Worm (Caenorhabditis elegans) whole organism, young adult: ENCODE results near the gene bre-1.
A peak's percentile ranks its signal among the peaks of the same experiment; 100 is the strongest.
"Not testable (repeated sequence)": the region's sequence is repeated elsewhere in the genome, so short reads cannot be mapped to it uniquely, and the experiment has no call there.

Experiments
- B0261.1 ChIP-seq: sonication (generic microtip); optimal IDR thresholded peaks from 2 replicates; lab custom pipeline; 2016; ENCODE audit warnings: mild to moderate bottlenecking, missing genetic modification characterization, moderate library complexity, missing compliant biosample characterization
- F57A8.1 ChIP-seq: fragments of 200-800 bp; sonication (Bioruptor generic); optimal IDR thresholded peaks from 2 replicates; lab custom pipeline; 2018; ENCODE audit warnings: mild to moderate bottlenecking, missing genetic modification characterization, moderate library complexity, missing compliant biosample characterization
- K12H6.12 ChIP-seq: fragments of 200-800 bp; sonication (Bioruptor generic); optimal IDR thresholded peaks from 2 replicates; lab custom pipeline; 2018; ENCODE audit warnings: mild to moderate bottlenecking, missing genetic modification characterization, missing compliant biosample characterization
- Y53G8AR.9 ChIP-seq: fragments of 200-800 bp; sonication (Bioruptor generic); conservative IDR thresholded peaks from 2 replicates; pipeline ENCODE4 v1.3.6; 2022; ENCODE audit warnings: missing genetic modification reagents, missing genetic modification characterization, missing compliant biosample characterization
- Y56A3A.18 ChIP-seq: fragments of 200-800 bp; sonication (Bioruptor generic); IDR thresholded peaks from 2 replicates; pipeline ENCODE4 v1.3.6; 2022; ENCODE audit warnings: missing genetic modification reagents, missing genetic modification characterization, missing compliant biosample characterization
- ZK185.1 ChIP-seq: sonication (generic microtip); optimal IDR thresholded peaks from 2 replicates; lab custom pipeline; 2016; ENCODE audit warnings: mild to moderate bottlenecking, missing genetic modification characterization, missing compliant biosample characterization; ENCODE audit not compliant: poor library complexity, severe bottlenecking
- ama-1 ChIP-seq, 3 experiments: fragments of 150-350 bp in 1 of 3; sonication (generic microtip) in 2 of 3; optimal IDR thresholded peaks; 2 replicates each; lab custom pipeline; 2014 to 2018; ENCODE audit warnings: missing biosample characterization in 2 of 3, missing genetic modification characterization in 2 of 3, missing genetic modification reagents in 2 of 3
- aptf-3 ChIP-seq: fragments of 200-800 bp; sonication (Bioruptor generic); IDR thresholded peaks from 2 replicates; pipeline ENCODE4 v1.3.6; 2022; ENCODE audit warnings: missing genetic modification characterization, missing compliant biosample characterization
- atf-7 ChIP-seq: sonication (generic microtip); optimal IDR thresholded peaks from 2 replicates; lab custom pipeline; 2017; ENCODE audit warnings: mild to moderate bottlenecking, missing genetic modification characterization, missing compliant biosample characterization
- attf-3 ChIP-seq: fragments of 200-800 bp; sonication (Bioruptor generic); conservative IDR thresholded peaks from 2 replicates; pipeline ENCODE4 v1.3.6; 2022; ENCODE audit warnings: missing genetic modification reagents, missing genetic modification characterization, missing compliant biosample characterization
- bed-1 ChIP-seq: fragments of 200-800 bp; sonication (Bioruptor generic); IDR thresholded peaks from 2 replicates; pipeline ENCODE4 v1.3.6; 2022; ENCODE audit warnings: missing genetic modification reagents, missing genetic modification characterization, missing compliant biosample characterization
- cebp-1 ChIP-seq, 2 experiments: fragments of 200-800 bp in 1 of 2; sonication (Bioruptor generic) in 1 of 2; sonication (generic microtip) in 1 of 2; IDR thresholded peaks in 1 of 2; optimal IDR thresholded peaks in 1 of 2; 2 replicates each; pipeline versions ENCODE4 v1.3.6 to Lab custom; 2017 to 2022; ENCODE audit warnings: missing compliant biosample characterization in 2 of 2, missing genetic modification characterization in 2 of 2, mild to moderate bottlenecking in 1 of 2, missing genetic modification reagents in 1 of 2, moderate library complexity in 1 of 2
- cebp-2 ChIP-seq: fragments of 200-800 bp; sonication (Bioruptor generic); IDR thresholded peaks from 2 replicates; pipeline ENCODE4 v1.3.6; 2022; ENCODE audit warnings: missing genetic modification characterization, missing compliant biosample characterization
- ceh-40 ChIP-seq: fragments of 200-800 bp; sonication (Bioruptor generic); IDR thresholded peaks from 2 replicates; pipeline ENCODE4 v1.3.6; 2022; ENCODE audit warnings: missing genetic modification characterization, missing compliant biosample characterization
- ceh-91 ChIP-seq: fragments of 200-800 bp; sonication (Bioruptor generic); IDR thresholded peaks from 2 replicates; pipeline ENCODE4 v1.3.6; 2022; ENCODE audit warnings: missing genetic modification reagents, missing genetic modification characterization, missing compliant biosample characterization
- dpff-1 ChIP-seq: sonication (generic microtip); optimal IDR thresholded peaks from 2 replicates; lab custom pipeline; 2017; ENCODE audit warnings: mild to moderate bottlenecking, missing genetic modification characterization, missing compliant biosample characterization
- efl-1 ChIP-seq: fragments of 150-350 bp; optimal IDR thresholded peaks from 2 replicates; lab custom pipeline; 2014; ENCODE audit warnings: missing biosample characterization, missing genetic modification reagents, missing genetic modification characterization
- hlh-26 ChIP-seq: fragments of 200-800 bp; sonication (Bioruptor generic); conservative IDR thresholded peaks from 2 replicates; pipeline ENCODE4 v1.3.6; 2022; ENCODE audit warnings: missing genetic modification reagents, missing genetic modification characterization, missing compliant biosample characterization
- hsf-1 ChIP-seq: fragments of 200-800 bp; sonication (Bioruptor generic); IDR thresholded peaks from 2 replicates; pipeline ENCODE4 v1.3.6; 2022; ENCODE audit warnings: missing genetic modification reagents, missing genetic modification characterization, missing compliant biosample characterization
- let-607 ChIP-seq, 2 experiments: fragments of 200-800 bp in 1 of 2; sonication (Bioruptor generic) in 1 of 2; sonication (generic microtip) in 1 of 2; optimal IDR thresholded peaks; 2 replicates each; lab custom pipeline; 2016 to 2018; ENCODE audit warnings: mild to moderate bottlenecking in 2 of 2, missing compliant biosample characterization in 2 of 2, missing genetic modification characterization in 2 of 2, moderate library complexity in 2 of 2, missing genotype in 1 of 2
- lin-26 ChIP-seq: fragments of 200-800 bp; sonication (Bioruptor generic); IDR thresholded peaks from 2 replicates; pipeline ENCODE4 v1.3.6; 2022; ENCODE audit warnings: missing genetic modification reagents, missing genetic modification characterization, missing compliant biosample characterization
- lin-40 ChIP-seq: sonication (generic microtip); optimal IDR thresholded peaks from 2 replicates; lab custom pipeline; 2016; ENCODE audit warnings: missing genetic modification characterization, mild to moderate bottlenecking, missing compliant biosample characterization, missing genotype, missing genetic modification reagents
- nfyb-1 ChIP-seq: fragments of 200-800 bp; sonication (Bioruptor generic); IDR thresholded peaks from 2 replicates; pipeline ENCODE4 v1.3.6; 2022; ENCODE audit warnings: missing genetic modification reagents, missing genetic modification characterization, missing compliant biosample characterization
- nhr-120 ChIP-seq: fragments of 200-800 bp; sonication (Bioruptor generic); IDR thresholded peaks from 2 replicates; pipeline ENCODE4 v1.3.6; 2022; ENCODE audit warnings: missing genetic modification characterization, missing compliant biosample characterization
- nhr-179 ChIP-seq: sonication (generic microtip); optimal IDR thresholded peaks from 2 replicates; lab custom pipeline; 2016; ENCODE audit warnings: mild to moderate bottlenecking, missing genetic modification characterization, missing compliant biosample characterization
- nhr-80 ChIP-seq: sonication (generic microtip); optimal IDR thresholded peaks from 2 replicates; lab custom pipeline; 2016; ENCODE audit warnings: missing genetic modification characterization, missing compliant biosample characterization
- rcor-1 ChIP-seq: fragments of 200-800 bp; sonication (Bioruptor generic); IDR thresholded peaks from 2 replicates; pipeline ENCODE4 v1.3.6; 2022; ENCODE audit warnings: missing genetic modification reagents, missing genetic modification characterization, missing compliant biosample characterization
- repo-1 ChIP-seq: sonication (generic microtip); optimal IDR thresholded peaks from 2 replicates; lab custom pipeline; 2017; ENCODE audit warnings: mild to moderate bottlenecking, missing genetic modification characterization, missing compliant biosample characterization
- rpc-1 ChIP-seq, 2 experiments: fragments of 150-350 bp in 1 of 2; sonication (generic microtip) in 1 of 2; optimal IDR thresholded peaks; 2 replicates each; lab custom pipeline; 2014 to 2018; ENCODE audit warnings: missing biosample characterization in 1 of 2, missing genetic modification characterization in 1 of 2, missing genetic modification reagents in 1 of 2, missing genotype in 1 of 2
- tbp1 ChIP-seq: fragments of 200-800 bp; sonication (Bioruptor generic); optimal IDR thresholded peaks from 2 replicates; lab custom pipeline; 2018; ENCODE audit warnings: mild to moderate bottlenecking, missing genetic modification characterization, missing compliant biosample characterization
- tlf-1 ChIP-seq: fragments of 200-800 bp; sonication (Bioruptor generic); optimal IDR thresholded peaks from 2 replicates; lab custom pipeline; 2018; ENCODE audit warnings: mild to moderate bottlenecking, missing genetic modification characterization, missing compliant biosample characterization
- ztf-25 ChIP-seq: fragments of 200-800 bp; sonication (Bioruptor generic); IDR thresholded peaks from 2 replicates; pipeline ENCODE4 v1.3.6; 2022; ENCODE audit warnings: missing genetic modification reagents, missing genetic modification characterization, missing compliant biosample characterization
- ztf-28 ChIP-seq: fragments of 200-800 bp; sonication (Bioruptor generic); IDR thresholded peaks from 2 replicates; pipeline ENCODE4 v1.3.6; 2022; ENCODE audit warnings: missing genetic modification reagents, missing genetic modification characterization, missing compliant biosample characterization
- ztf-6 ChIP-seq: fragments of 200-800 bp; sonication (Bioruptor generic); IDR thresholded peaks from 2 replicates; pipeline ENCODE4 v1.3.6; 2022; ENCODE audit warnings: missing genetic modification reagents, missing genetic modification characterization, missing compliant biosample characterization

bre-1 gene

ce11 chrIV:8949078-8950039, 37.7 kb upstream of the bre-1 start (continued):
- no peak for TF ChIP-seq nhr-179 (tag; lab: Kevin White, UChicago)
- TF ChIP-seq ztf-6 (GFP tag; lab: Robert Waterston, UW): no peak
- 0 out of 2 replicates have a peak, but pooled peaks have one; percentile 65 for TF ChIP-seq Y53G8AR.9 (GFP tag; lab: Robert Waterston, UW)
- no peak for TF ChIP-seq Y56A3A.18 (GFP tag; lab: Robert Waterston, UW)
- TF ChIP-seq, all 124 proteins: peak for 20

ce11 chrIV:8951953-8952567, 35.0 kb upstream of the bre-1 start:
- TF ChIP-seq atf-7 (tag; lab: Kevin White, UChicago): no peak
- TF ChIP-seq nhr-120: no peak
- no peak for TF ChIP-seq tlf-1 (GFP tag; lab: Kevin White, UChicago)
- no peak for TF ChIP-seq repo-1 (tag; lab: Kevin White, UChicago)
- TF ChIP-seq ZK185.1 (tag; lab: Kevin White, UChicago): no peak
- TF ChIP-seq tbp1 (GFP tag; lab: Kevin White, UChicago): no peak
- no peak for TF ChIP-seq rcor-1
- no peak for TF ChIP-seq cebp-1 (GFP tag; IDR thresholded peaks at IDR 0.05; lab: Robert Waterston, UW)
- TF ChIP-seq cebp-1 (tag; optimal IDR thresholded peaks at IDR 0.05; lab: Kevin White, UChicago): peak; percentile 8
- TF ChIP-seq nhr-80 (tag; lab: Kevin White, UChicago): peak; percentile 66
- TF ChIP-seq ceh-40 (GFP tag; lab: Robert Waterston, UW): no peak
- TF ChIP-seq ama-1 (optimal IDR thresholded peaks at IDR 0.05; lab: Kevin White, UChicago): no peak
- no peak for TF ChIP-seq ama-1 (GFP tag; optimal IDR thresholded peaks at IDR 0.05; lab: Kevin White, UChicago)
- peak; percentile 63 to 85 for TF ChIP-seq let-607 (tag; optimal IDR thresholded peaks at IDR 0.05; lab: Kevin White, UChicago)

ce11 chrIV:8954126-8954525, 32.9 kb upstream of the bre-1 start:
- TF ChIP-seq lin-40: peak; percentile 14
- TF ChIP-seq cebp-1 (GFP tag; IDR thresholded peaks at IDR 0.05; lab: Robert Waterston, UW): no peak
- TF ChIP-seq cebp-1 (tag; optimal IDR thresholded peaks at IDR 0.05; lab: Kevin White, UChicago): peak; percentile 74
- no peak for TF ChIP-seq efl-1 (GFP tag; lab: Kevin White, UChicago)

ce11 chrIV:8956189-8956588, 30.9 kb upstream of the bre-1 start, which contains the start of gene tpra-1:
TSS of gene tpra-1 (plus strand) at chrIV:8956489.
- no peak for TF ChIP-seq hsf-1 (GFP tag; lab: Robert Waterston, UW)
- TF ChIP-seq ztf-6 (GFP tag; lab: Robert Waterston, UW): no peak
- TF ChIP-seq dpff-1 (tag; lab: Kevin White, UChicago): no peak
- no peak for TF ChIP-seq F57A8.1 (GFP tag; lab: Kevin White, UChicago)
- no peak for TF ChIP-seq hlh-26 (GFP tag; lab: Robert Waterston, UW)
- TF ChIP-seq K12H6.12 (tag; lab: Kevin White, UChicago): no peak
- no peak for TF ChIP-seq bed-1 (GFP tag; lab: Robert Waterston, UW)
- TF ChIP-seq, all 124 proteins: peak for 0

ce11 chrIV:8961109-8961508, 26.0 kb upstream of the bre-1 start:
- peak; percentile 69 for TF ChIP-seq attf-3 (GFP tag; lab: Robert Waterston, UW)

- TF ChIP-seq B0261.1 (tag; lab: Kevin White, UChicago): peak; percentile 57
- 0 out of 2 replicates have a peak, but pooled peaks have one; percentile 13 for TF ChIP-seq attf-3 (GFP tag; lab: Robert Waterston, UW)
- peak; percentile 85 for TF ChIP-seq tbp1 (GFP tag; lab: Kevin White, UChicago)
- peak; percentile 95 for TF ChIP-seq lin-26
- not testable (repeated sequence) for TF ChIP-seq rpc-1 (optimal IDR thresholded peaks at IDR 0.05; lab: Kevin White, UChicago)
- TF ChIP-seq rpc-1 (tag; optimal IDR thresholded peaks at IDR 0.05; lab: Kevin White, UChicago): peak; percentile 51
- TF ChIP-seq Y53G8AR.9 (GFP tag; lab: Robert Waterston, UW): 0 out of 2 replicates have a peak, but pooled peaks have one; percentile 34
- 0 out of 2 replicates have a peak, but pooled peaks have one; percentile 9 for TF ChIP-seq cebp-2 (GFP tag; lab: Robert Waterston, UW)
- TF ChIP-seq ztf-6 (GFP tag; lab: Robert Waterston, UW): 0 out of 2 replicates have a peak, but pooled peaks have one; percentile 11
- peak; percentile 55; the same call in 1 of the 2 replicates for TF ChIP-seq nfyb-1 (GFP tag; lab: Robert Waterston, UW)
- peak; percentile 79; the same call in 1 of the 2 replicates for TF ChIP-seq ztf-25 (GFP tag; lab: Robert Waterston, UW)
- peak; percentile 36; the same call in 1 of the 2 replicates for TF ChIP-seq ceh-91 (GFP tag; lab: Robert Waterston, UW)
- 0 out of 2 replicates have a peak, but pooled peaks have one; percentile 60 for TF ChIP-seq aptf-3 (GFP tag; lab: Robert Waterston, UW)
- TF ChIP-seq ztf-28 (GFP tag; lab: Robert Waterston, UW): 0 out of 2 replicates have a peak, but pooled peaks have one; percentile 40
These were observed 23.0 kb upstream of the bre-1 start for ce11 chrIV:8964042-8964441.
